Fruit fly (Drosophila melanogaster) whole organism, embryonic: ENCODE measurements around the gene CG11396.

Experiments used
- CG10431 ChIP-seq: fragments of 200-800 bp; sonication (Bioruptor generic); optimal IDR thresholded peaks from 3 replicates; lab custom pipeline; 2018; ENCODE audit warnings: missing biosample characterization, mild to moderate bottlenecking, missing genetic modification characterization
- CG10654 ChIP-seq: fragments of 200-800 bp; sonication (Bioruptor generic); optimal IDR thresholded peaks from 2 replicates; lab custom pipeline; 2016; ENCODE audit warnings: missing biosample characterization, missing genetic modification characterization
- CG11560 ChIP-seq: fragments of 200-800 bp; sonication (Bioruptor generic); IDR thresholded peaks from 3 replicates; pipeline ENCODE4 v1.3.6; 2022; ENCODE audit warnings: missing biosample characterization, missing genetic modification characterization
- CG12219 ChIP-seq: fragments of 200-800 bp; sonication (Bioruptor generic); optimal IDR thresholded peaks from 3 replicates; lab custom pipeline; 2018; ENCODE audit warnings: missing biosample characterization, mild to moderate bottlenecking, missing genetic modification characterization
- CG12744 ChIP-seq: fragments of 200-800 bp; sonication (Bioruptor generic); optimal IDR thresholded peaks from 2 replicates; lab custom pipeline; 2016; ENCODE audit warnings: missing biosample characterization, missing genetic modification characterization
- CG12942 ChIP-seq: fragments of 200-800 bp; sonication (Bioruptor generic); optimal IDR thresholded peaks from 3 replicates; lab custom pipeline; 2016; ENCODE audit warnings: missing biosample characterization, missing genetic modification characterization
- CG1529 ChIP-seq: fragments of 200-800 bp; sonication (Bioruptor generic); optimal IDR thresholded peaks from 3 replicates; lab custom pipeline; 2018; ENCODE audit warnings: missing biosample characterization, missing genetic modification characterization
- CG1602 ChIP-seq: fragments of 200-800 bp; sonication (Bioruptor generic); optimal IDR thresholded peaks from 3 replicates; lab custom pipeline; 2016; ENCODE audit warnings: missing biosample characterization, missing genetic modification characterization
- CG16813 ChIP-seq: fragments of 200-800 bp; sonication (Bioruptor generic); IDR thresholded peaks from 3 replicates; pipeline ENCODE4 v1.3.6; 2022; ENCODE audit warnings: missing biosample characterization, missing genetic modification characterization; ENCODE audit not compliant: partially characterized antibody
- CG30020 ChIP-seq: fragments of 200-800 bp; optimal IDR thresholded peaks from 2 replicates; lab custom pipeline; 2019; ENCODE audit warnings: missing biosample characterization, mild to moderate bottlenecking, missing genetic modification characterization, moderate library complexity
- CG34376 ChIP-seq: fragments of 200-800 bp; sonication (Bioruptor generic); optimal IDR thresholded peaks from 2 replicates; lab custom pipeline; 2018; ENCODE audit warnings: missing biosample characterization, mild to moderate bottlenecking, missing genetic modification characterization
- CG43689 ChIP-seq: fragments of 200-800 bp; sonication (Bioruptor generic); IDR thresholded peaks from 2 replicates; pipeline ENCODE4 v1.3.6; 2022; ENCODE audit warnings: missing biosample characterization, missing genetic modification characterization
- CG4730 ChIP-seq: fragments of 200-800 bp; sonication (Bioruptor generic); IDR thresholded peaks from 2 replicates; pipeline ENCODE4 v1.3.6; 2022; ENCODE audit warnings: missing biosample characterization, missing genetic modification characterization
- CG4820 ChIP-seq: fragments of 200-800 bp; sonication (Bioruptor generic); optimal IDR thresholded peaks from 3 replicates; lab custom pipeline; 2016; ENCODE audit warnings: missing biosample characterization, missing genetic modification characterization
- CG8359 ChIP-seq: fragments of 200-800 bp; sonication (Bioruptor generic); optimal IDR thresholded peaks from 2 replicates; lab custom pipeline; 2017; ENCODE audit warnings: missing biosample characterization, mild to moderate bottlenecking, missing genetic modification characterization, borderline replicate concordance
- CG8924 ChIP-seq: fragments of 200-800 bp; optimal IDR thresholded peaks from 3 replicates; lab custom pipeline; 2019; ENCODE audit warnings: missing biosample characterization, mild to moderate bottlenecking, missing genetic modification characterization, moderate library complexity
- CG9797 ChIP-seq: fragments of 200-800 bp; sonication (Bioruptor generic); optimal IDR thresholded peaks from 3 replicates; lab custom pipeline; 2018; ENCODE audit warnings: missing biosample characterization, mild to moderate bottlenecking, missing genetic modification characterization
- Chrac-16 ChIP-seq: fragments of 200-800 bp; sonication (Bioruptor generic); optimal IDR thresholded peaks from 3 replicates; lab custom pipeline; 2016; ENCODE audit warnings: missing biosample characterization, missing genetic modification characterization
- CoRest ChIP-seq: fragments of 200-800 bp; sonication (Bioruptor generic); optimal IDR thresholded peaks from 3 replicates; lab custom pipeline; 2018; ENCODE audit warnings: missing biosample characterization, mild to moderate bottlenecking, missing genetic modification characterization, moderate library complexity
- CrebB ChIP-seq: fragments of 200-800 bp; sonication (Bioruptor generic); optimal IDR thresholded peaks from 3 replicates; lab custom pipeline; 2018; ENCODE audit warnings: missing biosample characterization, mild to moderate bottlenecking, missing genetic modification characterization
- Dfd ChIP-seq, 2 experiments: fragments of >200 bp; optimal IDR thresholded peaks; 2 replicates each; lab custom pipeline; 2017; ENCODE audit warnings: missing biosample characterization in 2 of 2, missing genetic modification characterization in 2 of 2
- Dll ChIP-seq: fragments of 200-800 bp; sonication (Bioruptor generic); IDR thresholded peaks from 4 replicates; pipeline ENCODE4 v1.3.6; 2022; ENCODE audit warnings: missing biosample characterization, missing genetic modification characterization; ENCODE audit not compliant: partially characterized antibody
- Eip74EF ChIP-seq, 2 experiments: fragments of 200-800 bp in 1 of 2; fragments of >200 bp in 1 of 2; sonication (Bioruptor generic) in 1 of 2; optimal IDR thresholded peaks; 2 replicates each; lab custom pipeline; 2017 to 2019; ENCODE audit warnings: missing biosample characterization in 2 of 2, missing genetic modification characterization in 2 of 2, mild to moderate bottlenecking in 1 of 2, moderate library complexity in 1 of 2
- H15 ChIP-seq: fragments of 200-800 bp; sonication (Bioruptor generic); IDR thresholded peaks from 3 replicates; pipeline ENCODE4 v1.3.6; 2022; ENCODE audit warnings: missing biosample characterization, missing genetic modification characterization
- HLH4C ChIP-seq: fragments of 200-800 bp; sonication (Bioruptor generic); IDR thresholded peaks from 3 replicates; pipeline ENCODE4 v1.3.6; 2022; ENCODE audit warnings: missing biosample characterization, missing genetic modification characterization; ENCODE audit not compliant: partially characterized antibody
- HmgD ChIP-seq: fragments of 200-800 bp; sonication (Bioruptor generic); optimal IDR thresholded peaks from 3 replicates; lab custom pipeline; 2016; ENCODE audit warnings: missing biosample characterization, missing genetic modification characterization
- Hmx ChIP-seq: fragments of 200-800 bp; sonication (Bioruptor generic); optimal IDR thresholded peaks from 2 replicates; lab custom pipeline; 2016; ENCODE audit warnings: missing biosample characterization, missing genetic modification characterization
- Hr39 ChIP-seq: fragments of >200 bp; optimal IDR thresholded peaks from 2 replicates; lab custom pipeline; 2017
- Meics ChIP-seq: fragments of 200-800 bp; sonication (Bioruptor generic); optimal IDR thresholded peaks from 2 replicates; lab custom pipeline; 2017; ENCODE audit warnings: missing biosample characterization, mild to moderate bottlenecking, missing genetic modification characterization
- Mes4 ChIP-seq: fragments of 200-800 bp; sonication (Bioruptor generic); optimal IDR thresholded peaks from 2 replicates; lab custom pipeline; 2016; ENCODE audit warnings: missing biosample characterization, missing genetic modification characterization
- Rfx ChIP-seq: fragments of 200-800 bp; sonication (Bioruptor generic); IDR thresholded peaks from 2 replicates; pipeline ENCODE4 v1.3.6; 2022; ENCODE audit warnings: missing biosample characterization, missing genetic modification characterization
- Side ChIP-seq: fragments of 200-800 bp; sonication (Bioruptor generic); optimal IDR thresholded peaks from 2 replicates; lab custom pipeline; 2016; ENCODE audit warnings: missing biosample characterization, missing genetic modification characterization
- Xbp1 ChIP-seq: fragments of 200-800 bp; sonication (Bioruptor generic); optimal IDR thresholded peaks from 3 replicates; lab custom pipeline; 2016; ENCODE audit warnings: missing biosample characterization, mild to moderate bottlenecking, missing genetic modification characterization
- crc ChIP-seq: fragments of 200-800 bp; sonication (Bioruptor generic); optimal IDR thresholded peaks from 2 replicates; lab custom pipeline; 2016; ENCODE audit warnings: missing biosample characterization, missing genetic modification characterization
- dmrt11E ChIP-seq: fragments of 200-800 bp; sonication (Bioruptor generic); optimal IDR thresholded peaks from 3 replicates; lab custom pipeline; 2018; ENCODE audit warnings: missing biosample characterization, mild to moderate bottlenecking, missing genetic modification characterization, moderate library complexity
- exex ChIP-seq: fragments of 200-800 bp; sonication (Bioruptor generic); optimal IDR thresholded peaks from 4 replicates; lab custom pipeline; 2018; ENCODE audit warnings: missing biosample characterization, mild to moderate bottlenecking, missing genetic modification characterization, moderate library complexity
- jumu ChIP-seq: fragments of 200-800 bp; sonication (Bioruptor generic); optimal IDR thresholded peaks from 3 replicates; lab custom pipeline; 2016; ENCODE audit warnings: missing biosample characterization, missing genetic modification characterization
- lbe ChIP-seq: fragments of 200-800 bp; sonication (Bioruptor generic); optimal IDR thresholded peaks from 2 replicates; lab custom pipeline; 2016; ENCODE audit warnings: missing biosample characterization, mild to moderate bottlenecking, missing genetic modification characterization
- mirr ChIP-seq: fragments of 200-800 bp; sonication (Bioruptor generic); optimal IDR thresholded peaks from 3 replicates; lab custom pipeline; 2018; ENCODE audit warnings: missing biosample characterization, mild to moderate bottlenecking, missing genetic modification characterization
- nom ChIP-seq: fragments of 200-800 bp; sonication (Bioruptor generic); optimal IDR thresholded peaks from 2 replicates; lab custom pipeline; 2017; ENCODE audit warnings: missing biosample characterization, missing genetic modification characterization, mild to moderate bottlenecking, moderate library complexity, missing genetic modification reagents
- odd ChIP-seq: fragments of 200-800 bp; sonication (Bioruptor generic); optimal IDR thresholded peaks from 2 replicates; lab custom pipeline; 2017; ENCODE audit warnings: missing biosample characterization, mild to moderate bottlenecking, missing genetic modification characterization
- pita ChIP-seq: fragments of 200-800 bp; sonication (Bioruptor generic); optimal IDR thresholded peaks from 2 replicates; lab custom pipeline; 2017; ENCODE audit warnings: missing biosample characterization, mild to moderate bottlenecking, missing genetic modification characterization
- ro ChIP-seq: fragments of 200-800 bp; sonication (Bioruptor generic); IDR thresholded peaks from 2 replicates; pipeline ENCODE4 v1.3.6; 2022; ENCODE audit warnings: missing biosample characterization, missing genetic modification characterization
- sim ChIP-seq: fragments of 200-800 bp; sonication (Bioruptor generic); IDR thresholded peaks from 2 replicates; pipeline ENCODE4 v1.3.6; 2022; ENCODE audit warnings: missing biosample characterization, missing genetic modification characterization
- sr ChIP-seq: fragments of 200-800 bp; sonication (Bioruptor generic); IDR thresholded peaks from 3 replicates; pipeline ENCODE4 v1.3.6; 2022; ENCODE audit warnings: missing biosample characterization, missing genetic modification characterization
- trem ChIP-seq: fragments of 200-800 bp; optimal IDR thresholded peaks from 3 replicates; lab custom pipeline; 2019; ENCODE audit warnings: missing biosample characterization, mild to moderate bottlenecking, missing genetic modification characterization, moderate library complexity
- twi ChIP-seq: fragments of 200-800 bp; optimal IDR thresholded peaks from 2 replicates; lab custom pipeline; 2019; ENCODE audit warnings: missing biosample characterization, mild to moderate bottlenecking, missing genetic modification characterization, moderate library complexity
- yki ChIP-seq: fragments of >200 bp; optimal IDR thresholded peaks from 3 replicates; lab custom pipeline; 2018
- z ChIP-seq: fragments of 200-800 bp; sonication (Bioruptor generic); IDR thresholded peaks from 3 replicates; pipeline ENCODE4 v1.3.6; 2022; ENCODE audit warnings: missing biosample characterization, missing genetic modification characterization

The CG11396 gene

dm6 chr3L:20784812-20785671 is 2.9 kb downstream of the CG11396 start:
- peak; percentile 21 for TF ChIP-seq Xbp1 (GFP tag; lab: Kevin White, UChicago)
- TF ChIP-seq CG4820 (GFP tag; lab: Kevin White, UChicago): no peak
- TF ChIP-seq Dll: no peak; the same call in 3 of the 4 replicates
- peak; percentile 72 for TF ChIP-seq yki (lab: Kevin White, UChicago)
- TF ChIP-seq trem: peak; percentile 39
- TF ChIP-seq twi (tag; lab: Kevin White, UChicago): no peak
- TF ChIP-seq CG11560 (tag; lab: Robert Waterston, UW): no peak
- TF ChIP-seq CG9797 (GFP tag; lab: Kevin White, UChicago): no peak
- TF ChIP-seq z: peak; percentile 67; the same call in 2 of the 3 replicates
- TF ChIP-seq Chrac-16 (GFP tag; lab: Kevin White, UChicago): peak; percentile 4
- TF ChIP-seq sim (GFP tag; lab: Robert Waterston, UW): no peak
- no peak for TF ChIP-seq CG43689
- peak; percentile 57 for TF ChIP-seq Meics (GFP tag; lab: Kevin White, UChicago)
- TF ChIP-seq Eip74EF (GFP tag; optimal IDR thresholded peaks at IDR 0.05; lab: Kevin White, UChicago): peak in 1 of 2 experiments; percentile 56
- TF ChIP-seq sr (GFP tag; lab: Robert Waterston, UW): peak; percentile 86
- no peak for TF ChIP-seq H15 (GFP tag; lab: Robert Waterston, UW)
- no peak for TF ChIP-seq CG12942 (GFP tag; lab: Kevin White, UChicago)
- peak; percentile 20 for TF ChIP-seq CG12219 (GFP tag; lab: Kevin White, UChicago)
- no peak for TF ChIP-seq ro (GFP tag; lab: Robert Waterston, UW)
- TF ChIP-seq CG34376 (GFP tag; lab: Kevin White, UChicago): peak; percentile 39
- TF ChIP-seq Side (GFP tag; lab: Kevin White, UChicago): peak; percentile 57
- no peak for TF ChIP-seq CG10431
- TF ChIP-seq exex (tag; lab: Kevin White, UChicago): peak; percentile 5
- peak; percentile 19 for TF ChIP-seq CG30020 (tag; lab: Kevin White, UChicago)
- TF ChIP-seq Mes4 (GFP tag; lab: Kevin White, UChicago): no peak
- TF ChIP-seq CG10654 (GFP tag; lab: Kevin White, UChicago): no peak
- TF ChIP-seq dmrt11E (tag; lab: Kevin White, UChicago): peak; percentile 44
- peak; percentile 4 for TF ChIP-seq lbe (GFP tag; lab: Kevin White, UChicago)
- TF ChIP-seq CG8359: no peak
- TF ChIP-seq jumu (GFP tag; lab: Kevin White, UChicago): no peak
- TF ChIP-seq CrebB (tag; lab: Kevin White, UChicago): no peak
- TF ChIP-seq HLH4C: no peak; the same call in 2 of the 3 replicates
- no peak for TF ChIP-seq CG4730 (GFP tag; lab: Robert Waterston, UW)
- peak; percentile 2 for TF ChIP-seq Hmx (GFP tag; lab: Kevin White, UChicago)
- TF ChIP-seq nom: peak; percentile 40
- TF ChIP-seq CG1529 (GFP tag; lab: Kevin White, UChicago): no peak
- no peak for TF ChIP-seq CG12744 (GFP tag; lab: Kevin White, UChicago)
- no peak for TF ChIP-seq Hr39 (lab: Kevin White, UChicago)
- peak; percentile 40 for TF ChIP-seq CG8924 (tag; lab: Kevin White, UChicago)
- TF ChIP-seq Rfx: peak; percentile 33; the same call in 1 of the 2 replicates
- TF ChIP-seq crc (GFP tag; lab: Kevin White, UChicago): no peak
- TF ChIP-seq HmgD (GFP tag; lab: Kevin White, UChicago): no peak
- TF ChIP-seq mirr (GFP tag; lab: Kevin White, UChicago): peak; percentile 75
- TF ChIP-seq CG1602 (GFP tag; lab: Kevin White, UChicago): no peak
- TF ChIP-seq CoRest (tag; lab: Kevin White, UChicago): peak; percentile 63
- peak; percentile 23; the same call in 1 of the 3 replicates for TF ChIP-seq CG16813 (GFP tag; lab: Robert Waterston, UW)
- peak; percentile 40 for TF ChIP-seq odd (GFP tag; lab: Kevin White, UChicago)
- TF ChIP-seq pita (GFP tag; lab: Kevin White, UChicago): no peak
- no peak for TF ChIP-seq Dfd (GFP tag; optimal IDR thresholded peaks at IDR 0.05; lab: Kevin White, UChicago)
